Fruit fly (Drosophila melanogaster) whole organism, embryonic: ENCODE data around the gene CG9360.

Source experiments
- Antp ChIP-seq: fragments of 200-800 bp; sonication (Bioruptor generic); optimal IDR thresholded peaks from 3 replicates; lab custom pipeline; 2016; ENCODE audit warnings: missing biosample characterization, missing genetic modification characterization
- Atf-2 ChIP-seq: fragments of 200-800 bp; sonication (Bioruptor generic); optimal IDR thresholded peaks from 2 replicates; lab custom pipeline; 2016; ENCODE audit warnings: missing biosample characterization, missing genetic modification characterization
- Awh ChIP-seq: fragments of 200-800 bp; sonication (Bioruptor generic); IDR thresholded peaks from 2 replicates; pipeline ENCODE4, ENCODE4 v1.3.6; 2022; ENCODE audit warnings: missing biosample characterization, missing genetic modification characterization
- BEAF-32 ChIP-seq: fragments of 200-800 bp; sonication (Bioruptor generic); optimal IDR thresholded peaks from 3 replicates; lab custom pipeline; 2017; ENCODE audit warnings: missing biosample characterization, missing genetic modification characterization, mild to moderate bottlenecking, moderate library complexity, missing genetic modification reagents
- C15 ChIP-seq: fragments of 200-800 bp; sonication (Bioruptor generic); IDR thresholded peaks from 3 replicates; pipeline ENCODE4 v1.3.6; 2022; ENCODE audit warnings: missing biosample characterization, missing genetic modification characterization
- CG10209 ChIP-seq: fragments of 200-800 bp; sonication (Bioruptor generic); optimal IDR thresholded peaks from 3 replicates; lab custom pipeline; 2017; ENCODE audit warnings: missing biosample characterization, mild to moderate bottlenecking, missing genetic modification characterization, missing genetic modification reagents
- CG10543 ChIP-seq: fragments of 200-800 bp; sonication (Bioruptor generic); optimal IDR thresholded peaks from 3 replicates; lab custom pipeline; 2017; ENCODE audit warnings: missing biosample characterization, mild to moderate bottlenecking, missing genetic modification characterization, moderate library complexity
- CG10979 ChIP-seq: fragments of 200-800 bp; sonication (Bioruptor generic); optimal IDR thresholded peaks from 2 replicates; lab custom pipeline; 2018; ENCODE audit warnings: missing biosample characterization, mild to moderate bottlenecking, missing genetic modification characterization, moderate library complexity
- CG11504 ChIP-seq: fragments of 200-800 bp; sonication (Bioruptor generic); optimal IDR thresholded peaks from 3 replicates; lab custom pipeline; 2019; ENCODE audit warnings: missing biosample characterization, mild to moderate bottlenecking, missing genetic modification characterization, moderate library complexity
- CG12659 ChIP-seq: fragments of 200-800 bp; sonication (Bioruptor generic); optimal IDR thresholded peaks from 3 replicates; lab custom pipeline; 2017; ENCODE audit warnings: mild to moderate bottlenecking, missing biosample characterization, missing genetic modification reagents, missing genetic modification characterization
- CG12769 ChIP-seq: fragments of 200-800 bp; sonication (Bioruptor generic); optimal IDR thresholded peaks from 2 replicates; lab custom pipeline; 2019; ENCODE audit warnings: missing biosample characterization, mild to moderate bottlenecking, missing genetic modification characterization, moderate library complexity
- CG13296 ChIP-seq: fragments of 200-800 bp; sonication (Bioruptor generic); optimal IDR thresholded peaks from 3 replicates; lab custom pipeline; 2018; ENCODE audit warnings: missing biosample characterization, mild to moderate bottlenecking, missing genetic modification characterization
- CG14050 ChIP-seq: fragments of 200-800 bp; sonication (Bioruptor generic); IDR thresholded peaks from 3 replicates; pipeline ENCODE4 v1.3.6; 2022; ENCODE audit warnings: missing biosample characterization, missing genetic modification characterization
- CG15269 ChIP-seq: fragments of 200-800 bp; sonication (Bioruptor generic); optimal IDR thresholded peaks from 2 replicates; lab custom pipeline; 2018; ENCODE audit warnings: missing biosample characterization, mild to moderate bottlenecking, missing genetic modification characterization, moderate library complexity
- CG15601 ChIP-seq: fragments of 200-800 bp; sonication (Bioruptor generic); optimal IDR thresholded peaks from 3 replicates; lab custom pipeline; 2019; ENCODE audit warnings: missing biosample characterization, mild to moderate bottlenecking, missing genetic modification characterization, moderate library complexity
- CG17328 ChIP-seq: fragments of 200-800 bp; sonication (Bioruptor generic); IDR thresholded peaks from 2 replicates; pipeline ENCODE4 v1.3.6; 2022; ENCODE audit warnings: missing biosample characterization, missing genetic modification characterization
- CG18599 ChIP-seq: fragments of 200-800 bp; sonication (Bioruptor generic); optimal IDR thresholded peaks from 3 replicates; lab custom pipeline; 2017; ENCODE audit warnings: missing biosample characterization, missing genetic modification characterization, mild to moderate bottlenecking, moderate library complexity, missing genetic modification reagents
- CG2116 ChIP-seq: fragments of 200-800 bp; sonication (Bioruptor generic); optimal IDR thresholded peaks from 3 replicates; lab custom pipeline; 2018; ENCODE audit warnings: missing biosample characterization, mild to moderate bottlenecking, missing genetic modification characterization
- CG2199 ChIP-seq: fragments of 200-800 bp; sonication (Bioruptor generic); IDR thresholded peaks from 3 replicates; pipeline ENCODE4 v1.3.6; 2022; ENCODE audit warnings: missing biosample characterization, missing genetic modification characterization
- CG2712 ChIP-seq: fragments of 200-800 bp; optimal IDR thresholded peaks from 3 replicates; lab custom pipeline; 2019; ENCODE audit warnings: missing biosample characterization, mild to moderate bottlenecking, missing genetic modification characterization, moderate library complexity
- CG3407 ChIP-seq: fragments of 200-800 bp; sonication (Bioruptor generic); optimal IDR thresholded peaks from 2 replicates; lab custom pipeline; 2018; ENCODE audit warnings: missing biosample characterization, mild to moderate bottlenecking, missing genetic modification characterization
- CG5953 ChIP-seq: fragments of 200-800 bp; sonication (Bioruptor generic); IDR thresholded peaks from 2 replicates; pipeline ENCODE4 v1.3.6; 2022; ENCODE audit warnings: missing biosample characterization, missing genetic modification characterization
- CG6854 ChIP-seq: fragments of 200-800 bp; sonication (Bioruptor generic); optimal IDR thresholded peaks from 3 replicates; lab custom pipeline; 2017; ENCODE audit warnings: missing biosample characterization, mild to moderate bottlenecking, missing genetic modification characterization
- CG7271 ChIP-seq: fragments of 200-800 bp; sonication (Bioruptor generic); optimal IDR thresholded peaks from 2 replicates; lab custom pipeline; 2018; ENCODE audit warnings: missing biosample characterization, mild to moderate bottlenecking, missing genetic modification characterization, moderate library complexity
- CG9609 ChIP-seq: fragments of 200-800 bp; sonication (Bioruptor generic); optimal IDR thresholded peaks from 3 replicates; lab custom pipeline; 2016; ENCODE audit warnings: missing biosample characterization, missing genetic modification characterization
- Dad ChIP-seq: fragments of 200-800 bp; sonication (Bioruptor generic); optimal IDR thresholded peaks from 3 replicates; lab custom pipeline; 2016; ENCODE audit warnings: missing biosample characterization, missing genetic modification characterization
- HLH4C ChIP-seq: fragments of 200-800 bp; sonication (Bioruptor generic); IDR thresholded peaks from 3 replicates; pipeline ENCODE4 v1.3.6; 2022; ENCODE audit warnings: missing biosample characterization, missing genetic modification characterization; ENCODE audit not compliant: partially characterized antibody
- Hmr ChIP-seq: fragments of 200-800 bp; sonication (Bioruptor generic); optimal IDR thresholded peaks from 3 replicates; lab custom pipeline; 2017; ENCODE audit warnings: mild to moderate bottlenecking, missing biosample characterization, missing genetic modification reagents, missing genetic modification characterization
- Hr39 ChIP-seq: fragments of >200 bp; optimal IDR thresholded peaks from 2 replicates; lab custom pipeline; 2017
- Optix ChIP-seq: fragments of 200-800 bp; sonication (Bioruptor generic); IDR thresholded peaks from 3 replicates; pipeline ENCODE4 v1.3.6; 2022; ENCODE audit warnings: missing biosample characterization, missing genetic modification characterization
- Rfx ChIP-seq: fragments of 200-800 bp; sonication (Bioruptor generic); IDR thresholded peaks from 2 replicates; pipeline ENCODE4 v1.3.6; 2022; ENCODE audit warnings: missing biosample characterization, missing genetic modification characterization
- Sox102F ChIP-seq: fragments of 200-800 bp; sonication (Bioruptor generic); optimal IDR thresholded peaks from 2 replicates; lab custom pipeline; 2018; ENCODE audit warnings: missing biosample characterization, mild to moderate bottlenecking, missing genetic modification characterization, moderate library complexity
- Stat92E ChIP-seq, 3 experiments: fragments of >200 bp in 2 of 3; fragments of 200-800 bp in 1 of 3; sonication (Bioruptor generic) in 1 of 3; optimal IDR thresholded peaks; 2 replicates each; lab custom pipeline; 2017 to 2019; ENCODE audit warnings: missing biosample characterization in 3 of 3, missing genetic modification characterization in 3 of 3, mild to moderate bottlenecking in 1 of 3, moderate library complexity in 1 of 3
- az2 ChIP-seq: fragments of 200-800 bp; sonication (Bioruptor generic); optimal IDR thresholded peaks from 3 replicates; lab custom pipeline; 2016; ENCODE audit warnings: missing biosample characterization, missing genetic modification characterization
- bab2 ChIP-seq: fragments of 200-800 bp; sonication (Bioruptor generic); optimal IDR thresholded peaks from 2 replicates; lab custom pipeline; 2016; ENCODE audit warnings: missing biosample characterization, missing genetic modification characterization
- eve ChIP-seq, 2 experiments: fragments of >200 bp; optimal IDR thresholded peaks; 2 replicates each; lab custom pipeline; 2017; ENCODE audit warnings: missing biosample characterization in 2 of 2, missing genetic modification characterization in 2 of 2
- fd96Cb ChIP-seq: fragments of 200-800 bp; sonication (Bioruptor generic); optimal IDR thresholded peaks from 2 replicates; lab custom pipeline; 2018; ENCODE audit warnings: missing biosample characterization, mild to moderate bottlenecking, missing genetic modification characterization, moderate library complexity
- gcm2 ChIP-seq: fragments of 200-800 bp; sonication (Bioruptor generic); optimal IDR thresholded peaks from 2 replicates; lab custom pipeline; 2016; ENCODE audit warnings: missing biosample characterization, missing genetic modification characterization
- gsb-n ChIP-seq: fragments of 200-800 bp; sonication (Bioruptor generic); optimal IDR thresholded peaks from 3 replicates; lab custom pipeline; 2018; ENCODE audit warnings: missing biosample characterization, mild to moderate bottlenecking, missing genetic modification characterization
- inv ChIP-seq: fragments of 200-800 bp; sonication (Bioruptor generic); IDR thresholded peaks from 2 replicates; pipeline ENCODE4 v1.3.6; 2022; ENCODE audit warnings: missing biosample characterization, missing genetic modification characterization; ENCODE audit not compliant: partially characterized antibody
- nom ChIP-seq: fragments of 200-800 bp; sonication (Bioruptor generic); optimal IDR thresholded peaks from 2 replicates; lab custom pipeline; 2017; ENCODE audit warnings: missing biosample characterization, missing genetic modification characterization, mild to moderate bottlenecking, moderate library complexity, missing genetic modification reagents
- oc ChIP-seq: fragments of 200-800 bp; sonication (Bioruptor generic); optimal IDR thresholded peaks from 2 replicates; lab custom pipeline; 2018; ENCODE audit warnings: missing biosample characterization, mild to moderate bottlenecking, missing genetic modification characterization, moderate library complexity
- rib ChIP-seq: fragments of 200-800 bp; sonication (Bioruptor generic); IDR thresholded peaks from 2 replicates; pipeline ENCODE4 v1.3.6; 2022; ENCODE audit warnings: missing biosample characterization, missing genetic modification characterization
- row ChIP-seq: fragments of 200-800 bp; sonication (Bioruptor generic); IDR thresholded peaks from 3 replicates; pipeline ENCODE4 v1.3.6; 2022; ENCODE audit warnings: missing biosample characterization, missing genetic modification characterization
- salm ChIP-seq: fragments of 200-800 bp; sonication (Bioruptor generic); optimal IDR thresholded peaks from 2 replicates; lab custom pipeline; 2018; ENCODE audit warnings: missing biosample characterization, mild to moderate bottlenecking, missing genetic modification characterization
- usp ChIP-seq: fragments of >200 bp; optimal IDR thresholded peaks from 2 replicates; lab custom pipeline; 2017; ENCODE audit warnings: missing biosample characterization, missing genetic modification characterization

Gene CG9360

dm6 chrX:11812828-11813227 is 48.4 kb upstream of the CG9360 start (continued):
- TF ChIP-seq CG2712 (tag; lab: Kevin White, UChicago) (no peak), CG17328 (GFP tag; lab: Robert Waterston, UW) (no peak), CG12769 (tag; lab: Kevin White, UChicago) (peak; percentile 24), CG18599 (peak; percentile 52), Antp (GFP tag; lab: Kevin White, UChicago) (no peak), BEAF-32 (GFP tag; lab: Kevin White, UChicago) (no peak), CG7271 (tag; lab: Kevin White, UChicago) (no peak), CG13296 (GFP tag; lab: Kevin White, UChicago) (peak; percentile 0), Hr39 (lab: Kevin White, UChicago) (no peak), usp (GFP tag; lab: Kevin White, UChicago) (no peak), CG6854 (GFP tag; lab: Kevin White, UChicago) (peak; percentile 21)

dm6 chrX:11806867-11807747 is 42.7 kb upstream of the CG9360 start, which contains the start of gene Hsc70-3:
Hsc70-3 (minus strand) TSS chrX:11807117.
- TF ChIP-seq Sox102F (GFP tag; lab: Kevin White, UChicago) (peak; percentile 25), gsb-n (tag; lab: Kevin White, UChicago) (no peak), CG17328 (GFP tag; lab: Robert Waterston, UW) (peak; percentile 58), nom (GFP tag; lab: Kevin White, UChicago) (peak; percentile 35), row (GFP tag; lab: Robert Waterston, UW) (peak; percentile 83), CG9609 (GFP tag; lab: Kevin White, UChicago) (no peak), HLH4C (peak; percentile 67), rib (GFP tag; lab: Robert Waterston, UW) (no peak), CG15269 (tag; lab: Kevin White, UChicago) (peak; percentile 13), inv (GFP tag; lab: Robert Waterston, UW) (peak; percentile 71), CG10979 (tag; lab: Kevin White, UChicago) (peak; percentile 11), Awh (GFP tag; lab: Robert Waterston, UW) (peak; percentile 79), CG15601 (tag; lab: Kevin White, UChicago) (peak; percentile 73), CG2199 (GFP tag; lab: Robert Waterston, UW) (peak; percentile 64; the same call in 1 of the 3 replicates), CG2712 (tag; lab: Kevin White, UChicago) (peak; percentile 44), CG5953 (peak; percentile 59; the same call in 1 of the 2 replicates), gcm2 (GFP tag; lab: Kevin White, UChicago) (no peak), oc (tag; lab: Kevin White, UChicago) (peak; percentile 60), CG10543 (GFP tag; lab: Kevin White, UChicago) (peak; percentile 75), CG11504 (tag; lab: Kevin White, UChicago) (peak; percentile 18), C15 (GFP tag; lab: Robert Waterston, UW) (no peak), CG2116 (GFP tag; lab: Kevin White, UChicago) (peak; percentile 46), CG14050 (GFP tag; lab: Robert Waterston, UW) (no peak), az2 (GFP tag; lab: Kevin White, UChicago) (peak; percentile 7), salm (tag; lab: Kevin White, UChicago) (peak; percentile 13), fd96Cb (tag; lab: Kevin White, UChicago) (no peak), Hmr (GFP tag; lab: Kevin White, UChicago) (no peak), Atf-2 (GFP tag; lab: Kevin White, UChicago) (no peak), eve (GFP tag; optimal IDR thresholded peaks at IDR 0.05; lab: Kevin White, UChicago) (no peak), Rfx (GFP tag; lab: Robert Waterston, UW) (0 out of 2 replicates have a peak, but pooled peaks have one; percentile 3), CG12659 (GFP tag; lab: Kevin White, UChicago) (peak; percentile 47), Stat92E (GFP tag; optimal IDR thresholded peaks at IDR 0.05; lab: Kevin White, UChicago) (no peak), CG3407 (GFP tag; lab: Kevin White, UChicago) (peak; percentile 66), CG10209 (GFP tag; lab: Kevin White, UChicago) (peak; percentile 32), Optix (GFP tag; lab: Robert Waterston, UW) (0 out of 3 replicates have a peak, but pooled peaks have one; percentile 6), bab2 (GFP tag; lab: Kevin White, UChicago) (peak; percentile 42), Dad (GFP tag; lab: Kevin White, UChicago) (no peak)
